Worm (Caenorhabditis elegans) whole organism, young adult: ENCODE measurements around the gene timm-17B.2.

ENCODE experiments used
- D2030.7 ChIP-seq: fragments of 200-800 bp; sonication (Bioruptor generic); IDR thresholded peaks from 2 replicates; pipeline ENCODE4 v1.3.6; 2022; ENCODE audit warnings: missing genetic modification reagents, missing genetic modification characterization, missing compliant biosample characterization
- F22D6.2 ChIP-seq: sonication (generic microtip); optimal IDR thresholded peaks from 2 replicates; lab custom pipeline; 2016; ENCODE audit warnings: mild to moderate bottlenecking, missing genetic modification characterization, missing compliant biosample characterization
- Y56A3A.18 ChIP-seq: fragments of 200-800 bp; sonication (Bioruptor generic); IDR thresholded peaks from 2 replicates; pipeline ENCODE4 v1.3.6; 2022; ENCODE audit warnings: missing genetic modification reagents, missing genetic modification characterization, missing compliant biosample characterization
- Y95B8A.8 ChIP-seq: fragments of 200-800 bp; sonication (Bioruptor generic); IDR thresholded peaks from 2 replicates; pipeline ENCODE4 v1.3.6; 2022; ENCODE audit warnings: missing genetic modification reagents, missing genetic modification characterization, missing compliant biosample characterization
- ceh-79 ChIP-seq: sonication (generic microtip); optimal IDR thresholded peaks from 2 replicates; lab custom pipeline; 2017; ENCODE audit warnings: mild to moderate bottlenecking, missing genetic modification characterization, missing compliant biosample characterization
- him-1 ChIP-seq: sonication (generic microtip); optimal IDR thresholded peaks from 2 replicates; lab custom pipeline; 2016; ENCODE audit warnings: missing genotype, missing genetic modification reagents, missing genetic modification characterization, missing compliant biosample characterization
- nhr-27 ChIP-seq: fragments of 200-800 bp; sonication (Bioruptor generic); optimal IDR thresholded peaks from 2 replicates; lab custom pipeline; 2018; ENCODE audit warnings: mild to moderate bottlenecking, missing genetic modification characterization, moderate library complexity, missing compliant biosample characterization
- pbrm-1 ChIP-seq: fragments of 200-800 bp; sonication (Bioruptor generic); IDR thresholded peaks from 2 replicates; pipeline ENCODE4 v1.3.6; 2022; ENCODE audit warnings: missing genetic modification reagents, missing genetic modification characterization, missing compliant biosample characterization
- unc-62 ChIP-seq: fragments of 150-350 bp; optimal IDR thresholded peaks from 2 replicates; lab custom pipeline; 2014; ENCODE audit warnings: missing biosample characterization, missing genetic modification reagents, missing genetic modification characterization
- zfh-2 ChIP-seq: fragments of 200-800 bp; sonication (Bioruptor generic); conservative IDR thresholded peaks from 2 replicates; pipeline ENCODE4 v1.3.6; 2022; ENCODE audit warnings: missing genetic modification reagents, missing genetic modification characterization, missing compliant biosample characterization

DNA sequence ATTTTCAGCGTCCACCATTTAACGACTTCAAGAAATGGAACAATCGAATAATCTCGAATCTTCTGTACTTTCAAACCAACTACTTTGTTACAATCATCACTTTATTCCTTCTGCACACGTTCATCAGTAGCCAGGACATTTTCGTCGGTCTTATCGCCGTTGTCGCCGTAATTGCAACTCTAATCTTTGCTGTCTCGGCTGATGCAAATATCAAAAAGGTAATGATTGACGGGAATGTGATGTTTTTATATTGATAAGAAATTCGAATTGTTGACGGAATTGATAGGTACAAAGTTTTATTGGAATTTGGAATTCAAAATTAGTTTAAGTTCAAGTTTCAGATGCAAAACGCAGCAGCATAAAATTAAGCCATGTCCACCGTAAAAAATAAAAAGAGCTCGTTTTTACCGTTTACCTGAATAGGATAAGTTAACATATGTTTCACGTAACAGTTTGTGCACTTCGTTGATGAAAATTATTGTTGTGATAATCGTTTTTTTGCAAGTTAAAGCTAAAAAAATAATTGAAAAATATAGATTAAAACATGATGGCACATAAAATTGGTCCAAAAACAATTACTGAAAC lies 16.1 kb upstream of the timm-17B.2 start:
- TF ChIP-seq Y95B8A.8: no peak
- no peak for TF ChIP-seq pbrm-1
- peak; percentile 54 for TF ChIP-seq unc-62 (GFP tag; lab: Kevin White, UChicago)
- no peak for TF ChIP-seq Y56A3A.18 (GFP tag; lab: Robert Waterston, UW)
- no peak for TF ChIP-seq nhr-27 (tag; lab: Kevin White, UChicago)
- TF ChIP-seq zfh-2 (GFP tag; lab: Robert Waterston, UW): no peak
- TF ChIP-seq D2030.7 (GFP tag; lab: Robert Waterston, UW): no peak
- no peak for TF ChIP-seq him-1 (tag; lab: Kevin White, UChicago)
- no peak for TF ChIP-seq ceh-79 (tag; lab: Kevin White, UChicago)
- no peak for TF ChIP-seq F22D6.2
